Fruit fly (Drosophila melanogaster) whole organism, embryonic: ENCODE data around the gene TfIIA-S.
A peak's percentile ranks its signal among the peaks of the same experiment; 100 is the strongest.

ENCODE experiments used
- ATbp ChIP-seq: fragments of 200-800 bp; sonication (Bioruptor generic); optimal IDR thresholded peaks from 2 replicates; lab custom pipeline; 2017; ENCODE audit warnings: missing biosample characterization, mild to moderate bottlenecking, missing genetic modification characterization, missing genetic modification reagents
- Ada2b ChIP-seq: fragments of 200-800 bp; sonication (Bioruptor generic); IDR thresholded peaks from 2 replicates; pipeline ENCODE4 v1.3.6; 2022; ENCODE audit warnings: missing biosample characterization, missing genetic modification characterization
- Antp ChIP-seq: fragments of 200-800 bp; sonication (Bioruptor generic); optimal IDR thresholded peaks from 3 replicates; lab custom pipeline; 2016; ENCODE audit warnings: missing biosample characterization, missing genetic modification characterization
- Atf6 ChIP-seq: fragments of 200-800 bp; sonication (Bioruptor generic); IDR thresholded peaks from 2 replicates; pipeline ENCODE4 v1.3.6; 2022; ENCODE audit warnings: missing biosample characterization, missing genetic modification characterization
- CG10654 ChIP-seq: fragments of 200-800 bp; sonication (Bioruptor generic); optimal IDR thresholded peaks from 2 replicates; lab custom pipeline; 2016; ENCODE audit warnings: missing biosample characterization, missing genetic modification characterization
- CG11247 ChIP-seq: fragments of 200-800 bp; sonication (Bioruptor generic); IDR thresholded peaks from 2 replicates; pipeline ENCODE4 v1.3.6; 2022; ENCODE audit warnings: missing biosample characterization, missing genetic modification characterization
- CG13287 ChIP-seq: fragments of 200-800 bp; sonication (Bioruptor generic); IDR thresholded peaks from 2 replicates; pipeline ENCODE4 v1.3.6; 2022; ENCODE audit warnings: missing biosample characterization, missing genetic modification characterization; ENCODE audit not compliant: partially characterized antibody
- CG1529 ChIP-seq: fragments of 200-800 bp; sonication (Bioruptor generic); optimal IDR thresholded peaks from 3 replicates; lab custom pipeline; 2018; ENCODE audit warnings: missing biosample characterization, missing genetic modification characterization
- CG1647 ChIP-seq: fragments of 200-800 bp; sonication (Bioruptor generic); optimal IDR thresholded peaks from 3 replicates; lab custom pipeline; 2016; ENCODE audit warnings: missing biosample characterization, missing genetic modification characterization
- CG17568 ChIP-seq: fragments of 200-800 bp; sonication (Bioruptor generic); optimal IDR thresholded peaks from 2 replicates; lab custom pipeline; 2018; ENCODE audit warnings: missing biosample characterization, mild to moderate bottlenecking, missing genetic modification characterization, moderate library complexity
- CG1832 ChIP-seq: fragments of 200-800 bp; sonication (Bioruptor generic); optimal IDR thresholded peaks from 2 replicates; lab custom pipeline; 2017; ENCODE audit warnings: missing biosample characterization, mild to moderate bottlenecking, missing genetic modification characterization, inconsistent platforms
- CG18764 ChIP-seq: fragments of 200-800 bp; sonication (Bioruptor generic); optimal IDR thresholded peaks from 3 replicates; lab custom pipeline; 2016; ENCODE audit warnings: missing biosample characterization, missing genetic modification characterization
- CG2889 ChIP-seq: fragments of 200-800 bp; sonication (Bioruptor generic); IDR thresholded peaks from 3 replicates; pipeline ENCODE4 v1.3.6; 2022; ENCODE audit warnings: missing biosample characterization, missing genetic modification characterization
- CG33213 ChIP-seq: fragments of 200-800 bp; sonication (Bioruptor generic); optimal IDR thresholded peaks from 3 replicates; lab custom pipeline; 2016; ENCODE audit warnings: missing biosample characterization, missing genetic modification characterization
- CG34376 ChIP-seq: fragments of 200-800 bp; sonication (Bioruptor generic); optimal IDR thresholded peaks from 2 replicates; lab custom pipeline; 2018; ENCODE audit warnings: missing biosample characterization, mild to moderate bottlenecking, missing genetic modification characterization
- CG6654 ChIP-seq: fragments of 200-800 bp; sonication (Bioruptor generic); optimal IDR thresholded peaks from 2 replicates; lab custom pipeline; 2017; ENCODE audit warnings: missing biosample characterization, mild to moderate bottlenecking, missing genetic modification characterization
- CG6689 ChIP-seq: fragments of 200-800 bp; sonication (Bioruptor generic); IDR thresholded peaks from 2 replicates; pipeline ENCODE4 v1.3.6; 2022; ENCODE audit warnings: missing biosample characterization, missing genetic modification characterization
- CG7928 ChIP-seq: fragments of 200-800 bp; sonication (Bioruptor generic); optimal IDR thresholded peaks from 2 replicates; lab custom pipeline; 2017; ENCODE audit warnings: missing biosample characterization, mild to moderate bottlenecking, missing genetic modification characterization
- CG9437 ChIP-seq: fragments of 200-800 bp; sonication (Bioruptor generic); optimal IDR thresholded peaks from 2 replicates; lab custom pipeline; 2018; ENCODE audit warnings: missing biosample characterization, mild to moderate bottlenecking, missing genetic modification characterization
- CG9876 ChIP-seq: fragments of 200-800 bp; sonication (Bioruptor generic); optimal IDR thresholded peaks from 2 replicates; lab custom pipeline; 2016; ENCODE audit warnings: missing biosample characterization, missing genetic modification characterization
- Dfd ChIP-seq, 2 experiments: fragments of >200 bp; optimal IDR thresholded peaks; 2 replicates each; lab custom pipeline; 2017; ENCODE audit warnings: missing biosample characterization in 2 of 2, missing genetic modification characterization in 2 of 2
- HmgZ ChIP-seq: fragments of 200-800 bp; sonication (Bioruptor generic); optimal IDR thresholded peaks from 2 replicates; lab custom pipeline; 2018; ENCODE audit warnings: missing biosample characterization, mild to moderate bottlenecking, missing genetic modification characterization
- Lhr ChIP-seq: fragments of 200-800 bp; sonication (Bioruptor generic); optimal IDR thresholded peaks from 3 replicates; lab custom pipeline; 2017; ENCODE audit warnings: mild to moderate bottlenecking, missing biosample characterization, missing genetic modification reagents, missing genetic modification characterization
- MBD-R2 ChIP-seq: fragments of 200-800 bp; sonication (Bioruptor generic); IDR thresholded peaks from 2 replicates; pipeline ENCODE4 v1.3.6; 2022; ENCODE audit warnings: missing biosample characterization, missing genetic modification characterization
- NFAT ChIP-seq: fragments of 200-800 bp; sonication (Bioruptor generic); IDR thresholded peaks from 2 replicates; pipeline ENCODE4 v1.3.6; 2022; ENCODE audit warnings: missing biosample characterization, missing genetic modification characterization
- Nf-YC ChIP-seq: fragments of 200-800 bp; optimal IDR thresholded peaks from 3 replicates; lab custom pipeline; 2019; ENCODE audit warnings: missing biosample characterization, mild to moderate bottlenecking, missing genetic modification characterization, moderate library complexity
- Poxn ChIP-seq: fragments of 200-800 bp; sonication (Bioruptor generic); IDR thresholded peaks from 2 replicates; pipeline ENCODE4 v1.3.6; 2022; ENCODE audit warnings: missing biosample characterization, missing genetic modification characterization
- Side ChIP-seq: fragments of 200-800 bp; sonication (Bioruptor generic); optimal IDR thresholded peaks from 2 replicates; lab custom pipeline; 2016; ENCODE audit warnings: missing biosample characterization, missing genetic modification characterization
- Sin3A ChIP-seq: fragments of >200 bp; optimal IDR thresholded peaks from 2 replicates; lab custom pipeline; 2018
- Sox100B ChIP-seq: fragments of 200-800 bp; sonication (Bioruptor generic); optimal IDR thresholded peaks from 3 replicates; lab custom pipeline; 2018; ENCODE audit warnings: missing biosample characterization, mild to moderate bottlenecking, missing genetic modification characterization
- Usf ChIP-seq: fragments of 200-800 bp; sonication (Bioruptor generic); optimal IDR thresholded peaks from 2 replicates; lab custom pipeline; 2017; ENCODE audit warnings: missing genotype, missing biosample characterization, missing genetic modification characterization
- amos ChIP-seq: fragments of 200-800 bp; sonication (Bioruptor generic); IDR thresholded peaks from 2 replicates; pipeline ENCODE4 v1.3.6; 2022; ENCODE audit warnings: missing biosample characterization, missing genetic modification characterization; ENCODE audit not compliant: partially characterized antibody
- ato ChIP-seq: fragments of 200-800 bp; sonication (Bioruptor generic); IDR thresholded peaks from 2 replicates; pipeline ENCODE4 v1.3.6; 2022; ENCODE audit warnings: missing biosample characterization, missing genetic modification characterization; ENCODE audit not compliant: partially characterized antibody
- az2 ChIP-seq: fragments of 200-800 bp; sonication (Bioruptor generic); optimal IDR thresholded peaks from 3 replicates; lab custom pipeline; 2016; ENCODE audit warnings: missing biosample characterization, missing genetic modification characterization
- bigmax ChIP-seq: fragments of 200-800 bp; sonication (Bioruptor generic); optimal IDR thresholded peaks from 2 replicates; lab custom pipeline; 2018; ENCODE audit warnings: missing biosample characterization, mild to moderate bottlenecking, missing genetic modification characterization
- cato ChIP-seq: fragments of 200-800 bp; sonication (Bioruptor generic); optimal IDR thresholded peaks from 2 replicates; lab custom pipeline; 2016; ENCODE audit warnings: missing biosample characterization, missing genetic modification characterization, borderline replicate concordance
- cg ChIP-seq: fragments of 200-800 bp; sonication (Bioruptor generic); optimal IDR thresholded peaks from 3 replicates; lab custom pipeline; 2019; ENCODE audit warnings: missing biosample characterization, mild to moderate bottlenecking, missing genetic modification characterization, moderate library complexity
- dati ChIP-seq: fragments of 200-800 bp; sonication (Bioruptor generic); IDR thresholded peaks from 2 replicates; pipeline ENCODE4 v1.3.6; 2022; ENCODE audit warnings: missing biosample characterization, missing genetic modification characterization
- fd3F ChIP-seq: fragments of 200-800 bp; sonication (Bioruptor generic); optimal IDR thresholded peaks from 2 replicates; lab custom pipeline; 2018; ENCODE audit warnings: missing biosample characterization, mild to moderate bottlenecking, missing genetic modification characterization, moderate library complexity
- h ChIP-seq: fragments of >200 bp; optimal IDR thresholded peaks from 2 replicates; lab custom pipeline; 2017
- jumu ChIP-seq: fragments of 200-800 bp; sonication (Bioruptor generic); optimal IDR thresholded peaks from 3 replicates; lab custom pipeline; 2016; ENCODE audit warnings: missing biosample characterization, missing genetic modification characterization
- klu ChIP-seq: fragments of 200-800 bp; sonication (Bioruptor generic); IDR thresholded peaks from 2 replicates; pipeline ENCODE4 v1.3.6; 2022; ENCODE audit warnings: missing biosample characterization, missing genetic modification characterization
- lab ChIP-seq: fragments of 200-800 bp; sonication (Bioruptor generic); optimal IDR thresholded peaks from 3 replicates; lab custom pipeline; 2017; ENCODE audit warnings: missing biosample characterization, missing genetic modification characterization, mild to moderate bottlenecking, moderate library complexity, missing genetic modification reagents
- maf-S ChIP-seq: fragments of 200-800 bp; sonication (Bioruptor generic); optimal IDR thresholded peaks from 2 replicates; lab custom pipeline; 2016; ENCODE audit warnings: missing biosample characterization, missing genetic modification characterization
- pan ChIP-seq, 4 experiments: fragments of >200 bp in 3 of 4; fragments of 200-800 bp in 1 of 4; sonication (Bioruptor generic) in 1 of 4; optimal IDR thresholded peaks in 3 of 4; IDR thresholded peaks in 1 of 4; 2 replicates each; pipeline versions ENCODE4 v1.3.6 to Lab custom; 2017 to 2022; ENCODE audit warnings: missing biosample characterization in 2 of 4, missing genetic modification characterization in 2 of 4, mixed read lengths in 1 of 4
- pzg ChIP-seq: fragments of 200-800 bp; sonication (Bioruptor generic); optimal IDR thresholded peaks from 3 replicates; lab custom pipeline; 2018; ENCODE audit warnings: missing biosample characterization, mild to moderate bottlenecking, missing genetic modification characterization, moderate library complexity
- repo ChIP-seq: fragments of 200-800 bp; sonication (Bioruptor generic); optimal IDR thresholded peaks from 2 replicates; lab custom pipeline; 2016; ENCODE audit warnings: missing biosample characterization, missing genetic modification characterization
- ro ChIP-seq: fragments of 200-800 bp; sonication (Bioruptor generic); IDR thresholded peaks from 2 replicates; pipeline ENCODE4 v1.3.6; 2022; ENCODE audit warnings: missing biosample characterization, missing genetic modification characterization
- sim ChIP-seq: fragments of 200-800 bp; sonication (Bioruptor generic); IDR thresholded peaks from 2 replicates; pipeline ENCODE4 v1.3.6; 2022; ENCODE audit warnings: missing biosample characterization, missing genetic modification characterization
- so ChIP-seq: fragments of 200-800 bp; sonication (Bioruptor generic); IDR thresholded peaks from 3 replicates; pipeline ENCODE4 v1.3.6; 2022; ENCODE audit warnings: missing biosample characterization, missing genetic modification characterization
- ssp ChIP-seq: fragments of 200-800 bp; sonication (Bioruptor generic); IDR thresholded peaks from 2 replicates; pipeline ENCODE4 v1.3.6; 2022; ENCODE audit warnings: missing biosample characterization, missing genetic modification characterization

The TfIIA-S gene

DNA sequence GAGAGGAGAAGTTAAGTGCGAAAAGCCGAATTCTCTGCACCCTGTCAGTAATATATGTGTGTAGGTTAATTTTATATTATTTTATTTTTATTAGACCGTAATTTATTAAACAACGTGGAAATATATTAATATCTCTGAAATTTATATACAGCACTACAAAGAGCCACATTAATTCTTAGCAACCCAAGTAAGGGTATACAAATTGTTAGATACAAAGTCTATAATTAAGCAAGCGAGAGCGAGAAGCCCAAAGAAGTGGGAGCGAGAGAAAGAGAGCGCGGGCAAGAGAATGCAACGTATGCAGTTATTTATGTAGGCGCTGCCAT, 3.8 kb downstream of the TfIIA-S start (continued):
- TF ChIP-seq cg (no peak), Nf-YC (tag; lab: Kevin White, UChicago) (peak; percentile 46), CG9437 (GFP tag; lab: Kevin White, UChicago) (peak; percentile 84), pan (optimal IDR thresholded peaks at IDR 0.05; lab: Kevin White, UChicago) (no peak), pan (GFP tag; optimal IDR thresholded peaks at IDR 0.05 in 1 of 2, IDR thresholded peaks at IDR 0.05 in 1 of 2) (peak in 1 of 2 experiments; percentile 90), lab (GFP tag; lab: Kevin White, UChicago) (peak; percentile 90), Sin3A (lab: Kevin White, UChicago) (no peak), ATbp (GFP tag; lab: Kevin White, UChicago) (peak; percentile 90), CG18764 (GFP tag; lab: Kevin White, UChicago) (peak; percentile 86), CG1832 (GFP tag; lab: Kevin White, UChicago) (no peak), HmgZ (tag; lab: Kevin White, UChicago) (peak; percentile 80), Atf6 (peak; percentile 80), CG6689 (peak; percentile 66), sim (peak; percentile 89), CG1647 (GFP tag; lab: Kevin White, UChicago) (peak; percentile 60), Side (no peak), MBD-R2 (GFP tag; lab: Robert Waterston, UW) (peak; percentile 60), CG2889 (peak; percentile 88), maf-S (GFP tag; lab: Kevin White, UChicago) (peak; percentile 5), fd3F (GFP tag; lab: Kevin White, UChicago) (peak; percentile 76), CG13287 (GFP tag; lab: Robert Waterston, UW) (no peak), NFAT (GFP tag; lab: Robert Waterston, UW) (peak; percentile 42; the same call in 1 of the 2 replicates), Poxn (no peak), CG33213 (GFP tag; lab: Kevin White, UChicago) (no peak), Antp (peak; percentile 38), CG9876 (GFP tag; lab: Kevin White, UChicago) (no peak), CG11247 (GFP tag; lab: Robert Waterston, UW) (peak; percentile 89), CG17568 (GFP tag; lab: Kevin White, UChicago) (peak; percentile 82), Ada2b (peak; percentile 85), klu (peak; percentile 81; the same call in 1 of the 2 replicates), ato (GFP tag; lab: Robert Waterston, UW) (no peak), Usf (GFP tag; lab: Kevin White, UChicago) (peak; percentile 73), dati (GFP tag; lab: Robert Waterston, UW) (peak; percentile 63), CG7928 (GFP tag; lab: Kevin White, UChicago) (peak; percentile 15), h (no peak), CG6654 (GFP tag; lab: Kevin White, UChicago) (peak; percentile 78), Lhr (GFP tag; lab: Kevin White, UChicago) (peak; percentile 86)
- TF ChIP-seq, all 482 proteins: peak for 358

DNA sequence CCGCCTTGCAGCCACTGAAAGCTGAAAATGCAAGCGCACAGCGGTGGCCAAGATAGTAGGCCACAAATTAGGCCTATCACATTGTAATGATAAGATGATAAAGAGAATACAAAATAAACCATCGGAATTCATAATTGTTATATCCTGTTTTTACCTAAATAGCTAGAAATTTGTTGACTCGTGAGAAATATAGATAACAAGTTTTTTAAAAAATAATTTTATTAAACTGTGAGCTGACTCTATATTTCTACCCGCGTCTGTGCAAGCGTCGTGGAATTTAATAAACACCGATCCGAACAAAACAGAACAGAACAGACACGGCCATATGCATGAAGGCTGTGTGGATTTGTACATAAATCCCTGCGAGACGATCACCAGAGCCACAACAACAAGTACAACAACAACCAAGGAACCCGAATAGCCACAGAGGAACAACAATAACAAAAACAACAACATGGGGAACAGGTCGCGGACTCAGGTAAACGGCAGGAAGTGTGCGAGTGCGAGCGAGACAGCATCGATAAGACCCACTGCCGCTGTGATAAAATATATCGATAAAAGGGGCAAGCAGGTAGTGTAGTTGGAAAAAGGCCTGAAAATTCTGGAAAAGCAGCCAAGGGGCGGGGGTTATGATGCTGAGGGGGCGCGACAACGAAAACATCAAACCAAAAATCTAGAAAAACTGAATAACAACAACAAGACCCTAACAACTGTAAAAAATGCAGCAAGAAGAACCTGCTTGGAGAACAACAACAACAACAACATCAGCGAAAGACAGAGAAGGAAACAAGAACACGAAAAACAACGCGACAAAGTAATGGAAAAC, 4.4 kb downstream of the TfIIA-S start:
- TF ChIP-seq az2 (GFP tag; lab: Kevin White, UChicago), result peak; percentile 90
- no peak for TF ChIP-seq amos (GFP tag; lab: Robert Waterston, UW)
- TF ChIP-seq CG34376 (GFP tag; lab: Kevin White, UChicago), result no peak
- no peak for TF ChIP-seq Dfd (GFP tag; optimal IDR thresholded peaks at IDR 0.05; lab: Kevin White, UChicago)
- TF ChIP-seq so, result peak; percentile 81; the same call in 2 of the 3 replicates
- TF ChIP-seq bigmax (GFP tag; lab: Kevin White, UChicago), result no peak
- peak; percentile 42 for TF ChIP-seq repo
- TF ChIP-seq pzg (GFP tag; lab: Kevin White, UChicago), result no peak
- peak; percentile 78 for TF ChIP-seq cato (GFP tag; lab: Kevin White, UChicago)
- TF ChIP-seq ro, result peak; percentile 58; the same call in 1 of the 2 replicates
- TF ChIP-seq jumu (GFP tag; lab: Kevin White, UChicago), result peak; percentile 56
- peak; percentile 91 for TF ChIP-seq Sox100B (GFP tag; lab: Kevin White, UChicago)
- TF ChIP-seq ssp, result peak; percentile 71
- TF ChIP-seq CG1529 (GFP tag; lab: Kevin White, UChicago), result peak; percentile 83
- TF ChIP-seq CG10654 (GFP tag; lab: Kevin White, UChicago), result peak; percentile 71
